Fruit fly (Drosophila melanogaster) ovary, adult (tissue): Measurements from ENCODE around the gene CG4036.

Experiments
- CG17801 ChIP-seq: fragments of 200-800 bp; optimal IDR thresholded peaks from 2 replicates; lab custom pipeline; 2019; ENCODE audit warnings: missing biosample characterization, mild to moderate bottlenecking, missing genetic modification characterization, moderate library complexity; ENCODE audit not compliant: partially characterized antibody

The CG4036 gene

DNA sequence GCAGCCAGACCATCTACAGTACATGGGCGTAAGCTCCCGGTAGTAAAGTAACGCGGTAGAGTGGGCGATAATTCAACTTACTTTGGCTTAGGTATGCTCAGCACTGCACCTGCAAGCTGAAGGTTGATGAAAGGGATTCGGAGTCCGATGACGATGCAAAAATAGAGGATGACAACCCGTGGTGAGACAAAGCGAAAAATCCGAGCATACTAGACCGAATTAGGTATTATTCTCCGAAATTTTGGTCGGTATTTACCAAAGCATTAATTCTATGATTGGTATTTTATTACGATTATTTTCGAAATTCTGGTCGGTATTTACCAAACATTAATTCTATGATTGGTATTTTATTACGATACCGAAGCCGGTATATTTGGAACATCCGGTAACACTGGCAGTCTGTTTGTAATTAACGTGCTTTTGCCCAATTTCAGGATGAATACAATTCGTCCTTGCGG is at the start of gene CG4036:
TSS of gene CG4036 (plus strand) at position 348 of the 458 bp plus-strand sequence.
- TF ChIP-seq CG17801: peak; percentile 53

- TF ChIP-seq CG17801: no peak
These were observed 46.9 kb upstream of the CG4036 start for dm6 chr2L:9743823-9744222.

dm6 chr2L:9744634-9745033 is 46.0 kb upstream of the CG4036 start:
- TF ChIP-seq CG17801: no peak

DNA sequence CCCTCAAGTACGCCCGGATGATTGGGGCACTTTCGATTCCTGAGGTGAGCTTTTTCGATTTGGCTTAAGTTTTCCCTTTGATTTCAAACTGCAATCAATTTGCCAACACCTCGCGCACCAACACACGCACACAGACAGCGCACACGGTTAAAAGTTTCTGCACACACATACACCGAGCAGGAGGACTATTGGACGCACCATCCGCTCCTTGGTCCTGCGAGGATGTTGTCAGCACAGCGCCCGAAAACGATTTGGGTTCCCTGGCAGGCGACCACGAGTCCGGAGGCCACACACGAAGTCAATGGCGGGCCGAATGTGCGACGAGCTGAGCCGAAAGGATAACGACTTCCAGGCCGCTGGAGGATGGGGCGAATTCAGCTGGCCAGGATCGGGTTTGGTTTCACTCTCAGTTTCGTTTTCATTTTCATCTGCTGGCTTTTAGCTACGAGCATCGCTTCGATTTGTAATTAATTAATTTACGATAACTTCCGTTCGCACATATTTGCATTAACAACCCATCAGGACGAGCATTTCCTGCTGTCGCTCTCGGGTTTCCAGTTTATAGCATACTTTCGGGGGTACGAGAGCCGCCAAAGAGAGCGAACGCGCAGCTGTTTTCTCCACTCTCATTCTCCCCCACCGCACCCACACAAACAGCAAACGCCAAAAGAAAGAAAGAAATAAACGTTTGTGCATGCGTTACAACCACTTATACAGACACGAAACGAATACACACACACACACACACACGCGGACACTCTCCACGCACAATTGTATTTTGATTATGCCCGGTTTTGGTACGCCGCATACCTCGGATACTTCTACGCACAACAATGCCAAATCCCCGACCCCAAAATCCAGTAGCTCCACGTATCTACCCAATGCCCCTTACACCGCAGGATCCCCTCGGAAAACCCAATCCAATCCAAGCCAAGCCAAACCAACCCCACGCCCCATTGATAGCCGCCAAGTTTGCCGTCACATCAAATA is 44.2 kb upstream of the CG4036 start, which contains the start of gene Nckx30C:
TSS of gene Nckx30C (minus strand) at position 260 of the 990 bp plus-strand sequence.
- TF ChIP-seq CG17801: no peak

DNA sequence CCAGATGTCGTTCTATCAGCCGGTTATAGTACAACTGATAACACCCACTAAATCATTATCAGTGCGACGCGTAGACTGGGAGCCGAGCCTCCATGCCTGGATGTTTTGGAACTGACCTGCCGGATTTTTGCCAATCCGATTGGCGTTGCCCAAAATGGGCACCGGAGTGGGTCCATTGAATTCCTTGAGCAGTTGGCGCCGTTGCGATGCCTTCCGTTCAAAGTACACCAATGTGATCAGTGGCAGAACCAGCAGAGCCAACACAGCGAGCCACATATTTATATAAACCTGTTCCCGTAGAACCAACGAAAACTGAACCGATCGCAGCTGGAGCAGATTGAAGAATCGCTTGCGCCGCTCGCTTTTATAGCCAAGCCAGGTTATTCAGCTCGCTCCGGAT is 40.9 kb upstream of the CG4036 start, which contains the start of gene Cyp4e3:
TSS of gene Cyp4e3 (minus strand) at position 327 of the 400 bp plus-strand sequence.
- no peak for TF ChIP-seq CG17801

dm6 chr2L:9753357-9753756 is 37.3 kb upstream of the CG4036 start:
- TF ChIP-seq CG17801: no peak

- no peak for TF ChIP-seq CG17801
These were observed 35.9 kb upstream of the CG4036 start for dm6 chr2L:9754817-9755216.

- TF ChIP-seq CG17801: peak; percentile 61
These were observed 32.5 kb upstream of the CG4036 start, which contains the start of gene zf30C for dm6 chr2L:9757990-9758814. Gene zf30C (plus strand): TSS chr2L:9758342.

- TF ChIP-seq CG17801: no peak
These were observed 31.8 kb upstream of the CG4036 start for dm6 chr2L:9758856-9759255.

DNA sequence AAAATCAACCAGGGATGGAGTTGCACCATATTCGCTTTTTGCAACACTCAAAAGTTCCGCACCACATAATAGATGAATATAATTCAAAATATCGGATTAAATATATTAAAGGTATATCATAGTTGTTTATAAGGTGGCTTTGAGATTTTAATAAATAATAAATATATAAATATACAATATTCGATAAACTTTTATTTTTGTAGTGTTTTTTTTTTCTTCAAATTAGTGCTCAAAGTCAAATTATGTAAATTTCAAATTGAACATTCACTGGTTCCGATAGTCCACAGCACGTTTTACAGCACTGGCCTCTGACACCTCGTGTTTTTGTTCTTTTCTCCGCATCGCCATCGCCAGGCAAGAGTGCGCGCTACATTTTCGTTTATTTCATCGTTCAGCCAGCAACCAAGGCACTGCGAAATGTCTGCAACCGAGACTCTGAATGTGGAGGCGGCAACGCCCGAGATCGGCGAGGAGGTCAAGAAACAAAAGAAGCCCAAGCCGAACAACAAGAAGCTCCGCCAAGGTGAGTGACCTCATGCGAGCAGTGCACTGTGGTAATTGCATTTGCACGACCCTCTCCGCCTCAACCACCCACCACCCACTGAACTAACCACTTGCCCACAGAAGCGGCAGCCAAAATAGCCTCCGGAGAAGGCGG is 27.3 kb upstream of the CG4036 start, which contains the start of the genes Taf11 and und:
TSS of gene Taf11 (minus strand) at position 51 of the 658 bp plus-strand sequence.
TSS of gene und (plus strand) at position 158 of the 658 bp plus-strand sequence.
- TF ChIP-seq CG17801: peak; percentile 57

- no peak for TF ChIP-seq CG17801
These were observed 23.9 kb upstream of the CG4036 start, which contains the start of gene CG4017 for dm6 chr2L:9766758-9767157. Gene CG4017 (plus strand): TSS chr2L:9767058.

DNA sequence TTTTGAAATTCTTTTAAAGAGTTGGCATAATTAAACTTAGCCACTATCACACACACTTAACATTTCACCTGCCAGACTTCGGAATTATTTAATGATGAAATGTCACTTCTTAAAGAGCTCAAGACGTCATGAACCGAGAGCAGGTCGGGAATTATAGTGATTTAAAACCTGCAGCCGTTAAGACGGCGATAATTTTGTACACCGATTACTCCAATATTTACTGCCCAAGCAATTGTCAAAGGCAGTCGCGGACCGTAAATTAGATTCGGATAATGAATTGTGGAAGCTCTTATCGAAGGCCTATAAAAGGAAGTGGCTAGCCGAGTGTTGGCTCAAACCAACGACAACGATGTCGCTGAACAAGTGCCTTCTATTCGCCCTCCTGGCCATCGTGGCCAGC is 21.9 kb upstream of the CG4036 start, which contains the start of gene CG17633:
TSS of gene CG17633 (plus strand) at position 326 of the 400 bp plus-strand sequence.
- no peak for TF ChIP-seq CG17801

- TF ChIP-seq CG17801: no peak
These were observed 19.8 kb upstream of the CG4036 start, which contains the start of gene ppk18 for dm6 chr2L:9770896-9771295. Gene ppk18 (minus strand): TSS chr2L:9770996.

DNA sequence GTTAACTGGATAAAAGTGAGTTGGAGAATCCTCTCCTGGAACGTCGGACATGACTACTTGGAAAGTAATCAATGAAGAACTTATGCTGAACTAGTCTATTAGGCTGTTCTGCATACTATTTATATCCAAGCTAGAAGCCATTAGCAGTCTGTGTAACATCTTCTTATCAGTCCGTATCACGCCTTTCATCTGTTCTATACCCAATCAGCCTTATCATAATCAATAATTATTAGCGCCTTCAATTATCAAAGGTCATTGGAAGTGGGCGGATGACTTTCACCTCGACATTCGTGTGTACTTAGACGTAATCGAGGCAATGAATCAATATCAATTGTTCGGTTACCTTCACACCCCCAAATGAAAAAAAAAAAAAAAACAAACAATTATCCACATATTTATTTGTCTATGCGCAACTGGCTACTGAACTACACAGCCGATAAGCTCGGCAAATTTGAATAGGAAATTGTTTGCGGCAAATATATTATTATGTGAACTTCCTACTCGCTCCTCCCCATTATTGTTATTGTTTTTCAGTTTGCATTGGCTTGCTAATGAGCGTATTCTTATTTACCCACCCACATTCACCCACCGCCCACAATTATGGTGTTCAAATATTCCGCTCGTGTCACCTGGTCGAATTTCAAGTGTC is 15.6 kb upstream of the CG4036 start, which contains the start of the genes ppk11 and ppk16:
TSS of gene ppk11 (minus strand) at position 51 of the 649 bp plus-strand sequence.
TSS of gene ppk16 (minus strand) at position 51 of the 649 bp plus-strand sequence.
- no peak for TF ChIP-seq CG17801

dm6 chr2L:9777927-9778326 is 12.8 kb upstream of the CG4036 start:
- no peak for TF ChIP-seq CG17801
